Worm (Caenorhabditis elegans) whole organism, L3 larva: ENCODE measurements around the gene F59B1.10.

Experiments used
- R02D3.7 ChIP-seq: fragments of 150-350 bp; optimal IDR thresholded peaks from 2 replicates; lab custom pipeline; 2014; ENCODE audit warnings: missing biosample characterization, missing genetic modification characterization
- ZK546.5 ChIP-seq: sonication (generic microtip); optimal IDR thresholded peaks from 2 replicates; lab custom pipeline; 2017; ENCODE audit warnings: missing biosample characterization, missing genetic modification characterization
- aly-2 ChIP-seq: fragments of 150-350 bp; optimal IDR thresholded peaks from 2 replicates; lab custom pipeline; 2014; ENCODE audit warnings: missing biosample characterization, missing genetic modification characterization
- ama-1 ChIP-seq: fragments of 150-350 bp; optimal IDR thresholded peaks from 2 replicates; lab custom pipeline; 2018
- ceh-28 ChIP-seq: fragments of 150-350 bp; optimal IDR thresholded peaks from 2 replicates; lab custom pipeline; 2014; ENCODE audit warnings: missing biosample characterization, missing genetic modification reagents, missing genetic modification characterization
- ceh-82 ChIP-seq: fragments of 150-350 bp; optimal IDR thresholded peaks from 2 replicates; lab custom pipeline; 2014; ENCODE audit warnings: missing biosample characterization, missing genetic modification characterization
- daf-12 ChIP-seq: fragments of 150-350 bp; optimal IDR thresholded peaks from 2 replicates; lab custom pipeline; 2014; ENCODE audit warnings: missing biosample characterization, missing genetic modification reagents, missing genetic modification characterization
- egl-5 ChIP-seq: fragments of 150-350 bp; optimal IDR thresholded peaks from 2 replicates; lab custom pipeline; 2017; ENCODE audit warnings: missing biosample characterization, missing genetic modification reagents, missing genetic modification characterization, inconsistent platforms
- elt-1 ChIP-seq: fragments of 150-350 bp; optimal IDR thresholded peaks from 2 replicates; lab custom pipeline; 2014; ENCODE audit warnings: missing biosample characterization, missing genetic modification characterization
- elt-2 ChIP-seq: sonication (generic microtip); optimal IDR thresholded peaks from 2 replicates; lab custom pipeline; 2016; ENCODE audit warnings: missing genetic modification reagents, mild to moderate bottlenecking, missing genetic modification characterization, missing compliant biosample characterization
- elt-3 ChIP-seq, 3 experiments: fragments of 150-350 bp in 1 of 3; sonication (generic microtip) in 2 of 3; optimal IDR thresholded peaks; 2 replicates in 2 of 3; 4 replicates in 1 of 3; lab custom pipeline; 2014 to 2017; ENCODE audit warnings: missing biosample characterization in 3 of 3, missing genetic modification characterization in 3 of 3
- eor-1 ChIP-seq, 2 experiments: fragments of 150-350 bp; optimal IDR thresholded peaks; 2 replicates each; lab custom pipeline; 2014 to 2018; ENCODE audit warnings: missing biosample characterization in 2 of 2, missing genetic modification characterization in 2 of 2
- fkh-10 ChIP-seq: sonication (generic microtip); optimal IDR thresholded peaks from 2 replicates; lab custom pipeline; 2017; ENCODE audit warnings: missing biosample characterization, missing genetic modification reagents, missing genetic modification characterization
- fkh-2 ChIP-seq: fragments of 150-350 bp; optimal IDR thresholded peaks from 2 replicates; lab custom pipeline; 2014; ENCODE audit warnings: missing biosample characterization, missing genetic modification reagents, missing genetic modification characterization
- fos-1 ChIP-seq: fragments of 150-350 bp; optimal IDR thresholded peaks from 2 replicates; lab custom pipeline; 2014; ENCODE audit warnings: missing biosample characterization, missing genetic modification characterization
- hmg-11 ChIP-seq: sonication (generic microtip); optimal IDR thresholded peaks from 2 replicates; lab custom pipeline; 2016; ENCODE audit warnings: missing genetic modification characterization, missing compliant biosample characterization
- jun-1 ChIP-seq: fragments of 150-350 bp; optimal IDR thresholded peaks from 2 replicates; lab custom pipeline; 2014; ENCODE audit warnings: missing biosample characterization, missing genetic modification reagents, missing genetic modification characterization
- lin-15B ChIP-seq: fragments of 150-350 bp; optimal IDR thresholded peaks from 2 replicates; lab custom pipeline; 2014; ENCODE audit warnings: missing biosample characterization, missing genetic modification characterization
- lin-39 ChIP-seq: fragments of 150-350 bp; optimal IDR thresholded peaks from 2 replicates; lab custom pipeline; 2018; ENCODE audit warnings: missing biosample characterization, missing genetic modification reagents, missing genetic modification characterization
- lsy-12 ChIP-seq: sonication (generic microtip); optimal IDR thresholded peaks from 2 replicates; lab custom pipeline; 2016; ENCODE audit warnings: mild to moderate bottlenecking, missing genetic modification characterization, missing compliant biosample characterization
- mdl-1 ChIP-seq: fragments of 150-350 bp; optimal IDR thresholded peaks from 2 replicates; lab custom pipeline; 2014; ENCODE audit warnings: missing biosample characterization, missing genetic modification characterization
- mml-1 ChIP-seq: fragments of 150-350 bp; sonication (generic microtip); optimal IDR thresholded peaks from 3 replicates; lab custom pipeline; 2014; ENCODE audit warnings: missing biosample characterization, missing genetic modification characterization
- nfya-1 ChIP-seq: sonication (generic microtip); optimal IDR thresholded peaks from 2 replicates; lab custom pipeline; 2017; ENCODE audit warnings: missing genetic modification characterization, mild to moderate bottlenecking, missing compliant biosample characterization, antibody characterized with exemption, moderate library complexity; ENCODE audit not compliant: insufficient read depth
- nhr-11 ChIP-seq: fragments of 150-350 bp; optimal IDR thresholded peaks from 2 replicates; lab custom pipeline; 2014; ENCODE audit warnings: missing biosample characterization, missing genetic modification characterization
- nhr-12 ChIP-seq: fragments of 150-350 bp; optimal IDR thresholded peaks from 2 replicates; lab custom pipeline; 2014; ENCODE audit warnings: missing biosample characterization, missing genetic modification characterization
- nhr-23 ChIP-seq: fragments of 150-350 bp; optimal IDR thresholded peaks from 2 replicates; lab custom pipeline; 2014; ENCODE audit warnings: missing biosample characterization, missing genetic modification reagents, missing genetic modification characterization
- nhr-237 ChIP-seq: fragments of 150-350 bp; optimal IDR thresholded peaks from 2 replicates; lab custom pipeline; 2014; ENCODE audit warnings: missing biosample characterization, missing genetic modification characterization
- nhr-25 ChIP-seq: sonication (generic microtip); optimal IDR thresholded peaks from 2 replicates; lab custom pipeline; 2017; ENCODE audit warnings: missing biosample characterization, missing genetic modification characterization
- nhr-28 ChIP-seq: fragments of 150-350 bp; optimal IDR thresholded peaks from 2 replicates; lab custom pipeline; 2014; ENCODE audit warnings: missing biosample characterization, missing genetic modification characterization
- nhr-67 ChIP-seq: fragments of 150-350 bp; optimal IDR thresholded peaks from 2 replicates; lab custom pipeline; 2014; ENCODE audit warnings: missing biosample characterization, missing genetic modification characterization
- nhr-76 ChIP-seq: fragments of 150-350 bp; sonication (generic microtip); optimal IDR thresholded peaks from 5 replicates; lab custom pipeline; 2014; ENCODE audit warnings: missing biosample characterization, missing genetic modification characterization
- nhr-77 ChIP-seq: fragments of 150-350 bp; optimal IDR thresholded peaks from 2 replicates; lab custom pipeline; 2014; ENCODE audit warnings: missing biosample characterization, missing genetic modification characterization
- pha-4 ChIP-seq: fragments of 150-350 bp; optimal IDR thresholded peaks from 2 replicates; lab custom pipeline; 2014; ENCODE audit warnings: missing biosample characterization, missing genetic modification reagents, missing genetic modification characterization
- pqm-1 ChIP-seq: fragments of 150-350 bp; optimal IDR thresholded peaks from 2 replicates; lab custom pipeline; 2017; ENCODE audit warnings: missing biosample characterization, missing genetic modification characterization, inconsistent platforms
- sea-2 ChIP-seq: fragments of 150-350 bp; sonication (generic microtip); optimal IDR thresholded peaks from 4 replicates; lab custom pipeline; 2014; ENCODE audit warnings: missing biosample characterization, missing genetic modification reagents, missing genetic modification characterization
- skn-1 ChIP-seq: fragments of 150-350 bp; optimal IDR thresholded peaks from 2 replicates; lab custom pipeline; 2014; ENCODE audit warnings: missing biosample characterization, missing genetic modification characterization
- snpc-4 ChIP-seq: fragments of 150-350 bp; optimal IDR thresholded peaks from 2 replicates; lab custom pipeline; 2014; ENCODE audit warnings: missing biosample characterization, missing genetic modification characterization
- tbx-2 ChIP-seq: sonication (generic microtip); optimal IDR thresholded peaks from 2 replicates; lab custom pipeline; 2016; ENCODE audit warnings: mild to moderate bottlenecking, missing genetic modification characterization, missing compliant biosample characterization
- unc-39 ChIP-seq: sonication (generic microtip); optimal IDR thresholded peaks from 4 replicates; lab custom pipeline; 2017; ENCODE audit warnings: missing biosample characterization, missing genetic modification characterization
- unc-62 ChIP-seq: fragments of 150-350 bp; sonication (generic microtip); optimal IDR thresholded peaks from 4 replicates; lab custom pipeline; 2014; ENCODE audit warnings: missing biosample characterization, missing genetic modification reagents, missing genetic modification characterization
- zag-1 ChIP-seq: fragments of 150-350 bp; optimal IDR thresholded peaks from 2 replicates; lab custom pipeline; 2014; ENCODE audit warnings: missing biosample characterization, missing genetic modification characterization
- ztf-11 ChIP-seq: fragments of 150-350 bp; optimal IDR thresholded peaks from 2 replicates; lab custom pipeline; 2014; ENCODE audit warnings: missing biosample characterization, missing genetic modification characterization
- ztf-4 ChIP-seq: fragments of 150-350 bp; optimal IDR thresholded peaks from 2 replicates; lab custom pipeline; 2014; ENCODE audit warnings: missing biosample characterization, missing genetic modification characterization

Gene F59B1.10

ce11 chrV:3647862-3648261, at the start of gene F59B1.10:
Gene F59B1.10, minus strand, starts transcription at chrV:3647962.
- TF ChIP-seq pqm-1 (tag; lab: Kevin White, UChicago), result no peak
- TF ChIP-seq fkh-10 (GFP tag; lab: Kevin White, UChicago), result no peak
- TF ChIP-seq unc-62, result no peak
- TF ChIP-seq nhr-12 (tag; lab: Kevin White, UChicago), result no peak
- no peak for TF ChIP-seq ceh-28 (tag; lab: Kevin White, UChicago)
- no peak for TF ChIP-seq unc-39 (tag; lab: Kevin White, UChicago)
- TF ChIP-seq fos-1 (tag; lab: Kevin White, UChicago), result no peak
- no peak for TF ChIP-seq fkh-2 (tag; lab: Kevin White, UChicago)
- TF ChIP-seq ceh-82 (tag; lab: Kevin White, UChicago), result no peak
- TF ChIP-seq nhr-67 (tag; lab: Kevin White, UChicago), result no peak
- no peak for TF ChIP-seq nhr-237 (tag; lab: Kevin White, UChicago)
- no peak for TF ChIP-seq nhr-77
- no peak for TF ChIP-seq nhr-76

- no peak for TF ChIP-seq nhr-11 (tag; lab: Kevin White, UChicago)
- peak; percentile 14 for TF ChIP-seq pha-4 (tag; lab: Kevin White, UChicago)
- TF ChIP-seq nhr-28 (tag; lab: Kevin White, UChicago), result no peak
- no peak for TF ChIP-seq mdl-1 (tag; lab: Kevin White, UChicago)
- no peak for TF ChIP-seq nhr-12 (tag; lab: Kevin White, UChicago)
- no peak for TF ChIP-seq ama-1 (lab: Kevin White, UChicago)
- TF ChIP-seq unc-39 (tag; lab: Kevin White, UChicago), result no peak
- TF ChIP-seq skn-1, result no peak
- no peak for TF ChIP-seq nhr-237 (tag; lab: Kevin White, UChicago)
- TF ChIP-seq snpc-4 (tag; lab: Kevin White, UChicago), result no peak
- peak; percentile 8 for TF ChIP-seq nfya-1 (tag; lab: Kevin White, UChicago)
- TF ChIP-seq ZK546.5 (tag; lab: Kevin White, UChicago), result no peak
- TF ChIP-seq pqm-1 (tag; lab: Kevin White, UChicago), result peak; percentile 59
- TF ChIP-seq lin-39 (tag; lab: Kevin White, UChicago), result no peak
- no peak for TF ChIP-seq fkh-2 (tag; lab: Kevin White, UChicago)
- no peak for TF ChIP-seq elt-1
- no peak for TF ChIP-seq eor-1 (tag; optimal IDR thresholded peaks at IDR 0.05; lab: Kevin White, UChicago)
- no peak for TF ChIP-seq zag-1
- no peak for TF ChIP-seq tbx-2
- TF ChIP-seq daf-12, result no peak
- TF ChIP-seq ceh-28 (tag; lab: Kevin White, UChicago), result no peak
- no peak for TF ChIP-seq nhr-23 (tag; lab: Kevin White, UChicago)
- no peak for TF ChIP-seq nhr-67 (tag; lab: Kevin White, UChicago)
- peak; percentile 98 for TF ChIP-seq elt-2
- no peak for TF ChIP-seq fos-1 (tag; lab: Kevin White, UChicago)
- TF ChIP-seq elt-3 (tag; optimal IDR thresholded peaks at IDR 0.05; lab: Kevin White, UChicago), result no peak
- no peak for TF ChIP-seq ceh-82 (tag; lab: Kevin White, UChicago)
- no peak for TF ChIP-seq hmg-11 (tag; lab: Kevin White, UChicago)
- TF ChIP-seq mml-1 (tag; lab: Kevin White, UChicago), result no peak
- peak; percentile 37 for TF ChIP-seq jun-1 (tag; lab: Kevin White, UChicago)
- TF ChIP-seq aly-2 (tag; lab: Kevin White, UChicago), result no peak
- no peak for TF ChIP-seq fkh-10 (GFP tag; lab: Kevin White, UChicago)
- TF ChIP-seq unc-62, result no peak
- no peak for TF ChIP-seq R02D3.7 (tag; lab: Kevin White, UChicago)
- no peak for TF ChIP-seq nhr-77
- TF ChIP-seq lsy-12, result no peak
- TF ChIP-seq ztf-11 (tag; lab: Kevin White, UChicago), result no peak
- TF ChIP-seq ztf-4 (tag; lab: Kevin White, UChicago), result no peak
- TF ChIP-seq egl-5 (tag; lab: Kevin White, UChicago), result no peak
- TF ChIP-seq lin-15B (tag; lab: Kevin White, UChicago), result no peak
- TF ChIP-seq nhr-76, result no peak
- TF ChIP-seq nhr-25 (tag; lab: Kevin White, UChicago), result no peak
- no peak for TF ChIP-seq sea-2 (GFP tag; lab: Kevin White, UChicago)
- TF ChIP-seq, all 47 proteins: peak for 5
These were observed 49.3 kb upstream of the F59B1.10 start for ce11 chrV:3697071-3697470.
